Worm (Caenorhabditis elegans): ENCODE measurements around the gene aagr-1.

- no peak for TF ChIP-seq him-1 (tag; optimal IDR thresholded peaks at IDR 0.05)
- TF ChIP-seq W03F9.2 (tag; optimal IDR thresholded peaks at IDR 0.05): no peak
Observed at ce11 chrIV:8333988-8334863, 32.1 kb upstream of the aagr-1 start, which contains the start of gene his-32.
